Worm (Caenorhabditis elegans): ENCODE measurements around the gene gcc-2.

DNA sequence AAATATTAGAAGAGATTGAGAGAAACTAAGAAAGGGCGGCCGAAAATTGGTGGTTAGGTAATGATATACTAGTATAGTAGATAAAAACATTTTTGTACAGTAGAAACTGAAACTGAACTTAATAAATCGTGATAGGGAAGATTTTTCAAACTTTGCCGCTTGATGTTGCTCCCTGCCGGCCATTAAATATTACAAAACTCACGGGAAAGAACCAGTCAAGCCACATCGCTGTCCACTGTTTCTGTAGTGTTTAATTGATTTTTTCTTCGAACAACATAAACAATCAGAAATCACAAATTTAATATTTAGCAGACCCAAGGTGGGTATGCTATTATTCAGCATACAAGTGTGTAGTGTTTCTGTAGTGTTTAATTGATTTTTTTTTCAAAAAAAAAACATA is 10.9 kb downstream of the gcc-2 start, which contains the start of gene T05G5.5:
- no peak for TF ChIP-seq elt-1 (tag; optimal IDR thresholded peaks at IDR 0.05)
- no peak for TF ChIP-seq nhr-77 (tag; optimal IDR thresholded peaks at IDR 0.05)
- no peak for TF ChIP-seq aly-2 (tag; optimal IDR thresholded peaks at IDR 0.05)
- no peak for TF ChIP-seq fkh-10 (GFP tag; optimal IDR thresholded peaks at IDR 0.05)
- TF ChIP-seq nhr-76 (tag; optimal IDR thresholded peaks at IDR 0.05) = no peak
- TF ChIP-seq ztf-11 (tag; optimal IDR thresholded peaks at IDR 0.05) = no peak
